Fruit fly (Drosophila melanogaster) whole organism, embryonic: ENCODE results near the gene IA-2.
A peak's percentile ranks its signal among the peaks of the same experiment; 100 is the strongest.

Experiments
- Antp ChIP-seq: fragments of 200-800 bp; sonication (Bioruptor generic); optimal IDR thresholded peaks from 3 replicates; lab custom pipeline; 2016; ENCODE audit warnings: missing biosample characterization, missing genetic modification characterization
- Asciz ChIP-seq: fragments of 200-800 bp; sonication (Bioruptor generic); optimal IDR thresholded peaks from 2 replicates; lab custom pipeline; 2017; ENCODE audit warnings: missing biosample characterization, mild to moderate bottlenecking, missing genetic modification characterization, missing genetic modification reagents
- Bdp1 ChIP-seq: fragments of 200-800 bp; sonication (Bioruptor generic); optimal IDR thresholded peaks from 3 replicates; lab custom pipeline; 2016; ENCODE audit warnings: missing biosample characterization, missing genetic modification characterization
- Bgb ChIP-seq: fragments of 200-800 bp; sonication (Bioruptor generic); IDR thresholded peaks from 2 replicates; pipeline ENCODE4 v1.3.6; 2022; ENCODE audit warnings: missing biosample characterization, missing genetic modification characterization; ENCODE audit not compliant: partially characterized antibody
- CG10654 ChIP-seq: fragments of 200-800 bp; sonication (Bioruptor generic); optimal IDR thresholded peaks from 2 replicates; lab custom pipeline; 2016; ENCODE audit warnings: missing biosample characterization, missing genetic modification characterization
- CG11085 ChIP-seq: fragments of 200-800 bp; sonication (Bioruptor generic); IDR thresholded peaks from 2 replicates; pipeline ENCODE4 v1.3.6; 2022; ENCODE audit warnings: missing biosample characterization, missing genetic modification characterization
- CG11398 ChIP-seq: fragments of 200-800 bp; sonication (Bioruptor generic); optimal IDR thresholded peaks from 2 replicates; lab custom pipeline; 2016; ENCODE audit warnings: missing biosample characterization, missing genetic modification characterization
- CG11723 ChIP-seq: fragments of 200-800 bp; sonication (Bioruptor generic); optimal IDR thresholded peaks from 2 replicates; lab custom pipeline; 2017; ENCODE audit warnings: missing biosample characterization, mild to moderate bottlenecking, missing genetic modification characterization
- CG12391 ChIP-seq: fragments of 200-800 bp; sonication (Bioruptor generic); optimal IDR thresholded peaks from 3 replicates; lab custom pipeline; 2018; ENCODE audit warnings: missing biosample characterization, mild to moderate bottlenecking, missing genetic modification characterization, moderate library complexity
- CG13287 ChIP-seq: fragments of 200-800 bp; sonication (Bioruptor generic); IDR thresholded peaks from 2 replicates; pipeline ENCODE4 v1.3.6; 2022; ENCODE audit warnings: missing biosample characterization, missing genetic modification characterization; ENCODE audit not compliant: partially characterized antibody
- CG14050 ChIP-seq: fragments of 200-800 bp; sonication (Bioruptor generic); IDR thresholded peaks from 3 replicates; pipeline ENCODE4 v1.3.6; 2022; ENCODE audit warnings: missing biosample characterization, missing genetic modification characterization
- CG14710 ChIP-seq: fragments of 200-800 bp; sonication (Bioruptor generic); optimal IDR thresholded peaks from 3 replicates; lab custom pipeline; 2019; ENCODE audit warnings: missing biosample characterization, mild to moderate bottlenecking, missing genetic modification characterization, moderate library complexity
- CG16863 ChIP-seq: fragments of 200-800 bp; sonication (Bioruptor generic); optimal IDR thresholded peaks from 3 replicates; lab custom pipeline; 2016; ENCODE audit warnings: missing biosample characterization, missing genetic modification characterization
- CG2202 ChIP-seq: fragments of 200-800 bp; sonication (Bioruptor generic); optimal IDR thresholded peaks from 2 replicates; lab custom pipeline; 2018; ENCODE audit warnings: missing biosample characterization, mild to moderate bottlenecking, missing genetic modification characterization
- CG33557 ChIP-seq: fragments of 200-800 bp; sonication (Bioruptor generic); optimal IDR thresholded peaks from 2 replicates; lab custom pipeline; 2019; ENCODE audit warnings: missing biosample characterization, mild to moderate bottlenecking, missing genetic modification characterization, moderate library complexity
- CG4282 ChIP-seq: fragments of 200-800 bp; sonication (Bioruptor generic); optimal IDR thresholded peaks from 2 replicates; lab custom pipeline; 2016; ENCODE audit warnings: missing biosample characterization, missing genetic modification characterization
- CG4424 ChIP-seq: fragments of 200-800 bp; sonication (Bioruptor generic); optimal IDR thresholded peaks from 3 replicates; lab custom pipeline; 2016; ENCODE audit warnings: missing biosample characterization, missing genetic modification characterization
- CG6654 ChIP-seq: fragments of 200-800 bp; sonication (Bioruptor generic); optimal IDR thresholded peaks from 2 replicates; lab custom pipeline; 2017; ENCODE audit warnings: missing biosample characterization, mild to moderate bottlenecking, missing genetic modification characterization
- CG6689 ChIP-seq: fragments of 200-800 bp; sonication (Bioruptor generic); IDR thresholded peaks from 2 replicates; pipeline ENCODE4 v1.3.6; 2022; ENCODE audit warnings: missing biosample characterization, missing genetic modification characterization
- CG6813 ChIP-seq: fragments of 200-800 bp; sonication (Bioruptor generic); optimal IDR thresholded peaks from 2 replicates; lab custom pipeline; 2017; ENCODE audit warnings: missing biosample characterization, missing genetic modification characterization, mild to moderate bottlenecking, moderate library complexity, missing genetic modification reagents
- CG7271 ChIP-seq: fragments of 200-800 bp; sonication (Bioruptor generic); optimal IDR thresholded peaks from 2 replicates; lab custom pipeline; 2018; ENCODE audit warnings: missing biosample characterization, mild to moderate bottlenecking, missing genetic modification characterization, moderate library complexity
- CG8765 ChIP-seq: fragments of 200-800 bp; sonication (Bioruptor generic); IDR thresholded peaks from 2 replicates; pipeline ENCODE4 v1.3.6; 2022; ENCODE audit warnings: missing biosample characterization, missing genetic modification characterization
- CG8924 ChIP-seq: fragments of 200-800 bp; optimal IDR thresholded peaks from 3 replicates; lab custom pipeline; 2019; ENCODE audit warnings: missing biosample characterization, mild to moderate bottlenecking, missing genetic modification characterization, moderate library complexity
- CG9215 ChIP-seq: fragments of 200-800 bp; sonication (Bioruptor generic); IDR thresholded peaks from 2 replicates; pipeline ENCODE4 v1.3.6; 2022; ENCODE audit warnings: missing biosample characterization, missing genetic modification characterization
- CG9727 ChIP-seq: fragments of 200-800 bp; sonication (Bioruptor generic); optimal IDR thresholded peaks from 3 replicates; lab custom pipeline; 2017; ENCODE audit warnings: missing biosample characterization, mild to moderate bottlenecking, missing genetic modification characterization
- Dbx ChIP-seq: fragments of 200-800 bp; sonication (Bioruptor generic); IDR thresholded peaks from 3 replicates; pipeline ENCODE4 v1.3.6; 2022; ENCODE audit warnings: missing biosample characterization, missing genetic modification characterization
- Dref ChIP-seq: fragments of 200-800 bp; sonication (Bioruptor generic); IDR thresholded peaks from 2 replicates; pipeline ENCODE4 v1.3.6; 2022; ENCODE audit warnings: missing biosample characterization, missing genetic modification characterization
- E2f2 ChIP-seq: fragments of 200-800 bp; sonication (Bioruptor generic); IDR thresholded peaks from 2 replicates; pipeline ENCODE4 v1.3.6; 2022; ENCODE audit warnings: missing biosample characterization, missing genetic modification characterization
- Ets97D ChIP-seq: fragments of 200-800 bp; sonication (Bioruptor generic); optimal IDR thresholded peaks from 3 replicates; lab custom pipeline; 2016; ENCODE audit warnings: missing biosample characterization, missing genetic modification characterization
- Hand ChIP-seq: fragments of 200-800 bp; sonication (Bioruptor generic); optimal IDR thresholded peaks from 2 replicates; lab custom pipeline; 2017; ENCODE audit warnings: mild to moderate bottlenecking, missing biosample characterization, missing genetic modification reagents, missing genetic modification characterization
- Jarid2 ChIP-seq: fragments of 200-800 bp; sonication (Bioruptor generic); optimal IDR thresholded peaks from 3 replicates; lab custom pipeline; 2017; ENCODE audit warnings: mild to moderate bottlenecking, missing biosample characterization, missing genetic modification reagents, missing genetic modification characterization
- NC2β ChIP-seq: fragments of 200-800 bp; sonication (Bioruptor generic); optimal IDR thresholded peaks from 2 replicates; lab custom pipeline; 2016; ENCODE audit warnings: missing biosample characterization, missing genetic modification characterization
- NK7.1 ChIP-seq: fragments of 200-800 bp; sonication (Bioruptor generic); optimal IDR thresholded peaks from 3 replicates; lab custom pipeline; 2016; ENCODE audit warnings: missing biosample characterization, missing genetic modification characterization
- PHDP ChIP-seq: fragments of 200-800 bp; sonication (Bioruptor generic); optimal IDR thresholded peaks from 3 replicates; lab custom pipeline; 2018; ENCODE audit warnings: missing biosample characterization, mild to moderate bottlenecking, missing genetic modification characterization, moderate library complexity
- Ptx1 ChIP-seq: fragments of 200-800 bp; sonication (Bioruptor generic); IDR thresholded peaks from 2 replicates; pipeline ENCODE4 v1.3.6; 2022; ENCODE audit warnings: missing biosample characterization, missing genetic modification characterization
- Sry-β ChIP-seq: fragments of 200-800 bp; sonication (Bioruptor generic); optimal IDR thresholded peaks from 2 replicates; lab custom pipeline; 2018; ENCODE audit warnings: missing biosample characterization, mild to moderate bottlenecking, missing genetic modification characterization, moderate library complexity
- Sry-δ ChIP-seq: fragments of 200-800 bp; sonication (Bioruptor generic); optimal IDR thresholded peaks from 2 replicates; lab custom pipeline; 2016; ENCODE audit warnings: missing biosample characterization, missing genetic modification characterization
- ab ChIP-seq: fragments of 200-800 bp; sonication (Bioruptor generic); optimal IDR thresholded peaks from 2 replicates; lab custom pipeline; 2016; ENCODE audit warnings: missing biosample characterization, missing genetic modification characterization
- bab2 ChIP-seq: fragments of 200-800 bp; sonication (Bioruptor generic); optimal IDR thresholded peaks from 2 replicates; lab custom pipeline; 2016; ENCODE audit warnings: missing biosample characterization, missing genetic modification characterization
- btn ChIP-seq: fragments of 200-800 bp; sonication (Bioruptor generic); optimal IDR thresholded peaks from 2 replicates; lab custom pipeline; 2016; ENCODE audit warnings: missing biosample characterization, missing genetic modification characterization
- caup ChIP-seq: fragments of 200-800 bp; sonication (Bioruptor generic); optimal IDR thresholded peaks from 3 replicates; lab custom pipeline; 2017; ENCODE audit warnings: missing biosample characterization, mild to moderate bottlenecking, missing genetic modification characterization, moderate library complexity; ENCODE audit not compliant: severe bottlenecking
- croc ChIP-seq: fragments of 200-800 bp; sonication (Bioruptor generic); conservative IDR thresholded peaks from 3 replicates; pipeline ENCODE4 v1.3.6; 2022; ENCODE audit warnings: missing biosample characterization, missing genetic modification characterization
- gce ChIP-seq: fragments of 200-800 bp; sonication (Bioruptor generic); IDR thresholded peaks from 3 replicates; pipeline ENCODE4 v1.3.6; 2022; ENCODE audit warnings: missing biosample characterization, missing genetic modification characterization
- ind ChIP-seq: fragments of 200-800 bp; sonication (Bioruptor generic); optimal IDR thresholded peaks from 3 replicates; lab custom pipeline; 2016; ENCODE audit warnings: missing biosample characterization, missing genetic modification characterization
- ken ChIP-seq: fragments of 200-800 bp; sonication (Bioruptor generic); IDR thresholded peaks from 3 replicates; pipeline ENCODE4 v1.3.6; 2022; ENCODE audit warnings: missing biosample characterization, missing genetic modification characterization
- klu ChIP-seq: fragments of 200-800 bp; sonication (Bioruptor generic); IDR thresholded peaks from 2 replicates; pipeline ENCODE4 v1.3.6; 2022; ENCODE audit warnings: missing biosample characterization, missing genetic modification characterization
- nom ChIP-seq: fragments of 200-800 bp; sonication (Bioruptor generic); optimal IDR thresholded peaks from 2 replicates; lab custom pipeline; 2017; ENCODE audit warnings: missing biosample characterization, missing genetic modification characterization, mild to moderate bottlenecking, moderate library complexity, missing genetic modification reagents
- pros ChIP-seq: fragments of 200-800 bp; sonication (Bioruptor generic); optimal IDR thresholded peaks from 3 replicates; lab custom pipeline; 2019; ENCODE audit warnings: missing biosample characterization, mild to moderate bottlenecking, missing genetic modification characterization, moderate library complexity
- sug ChIP-seq: fragments of 200-800 bp; optimal IDR thresholded peaks from 2 replicates; lab custom pipeline; 2019; ENCODE audit warnings: missing biosample characterization, mild to moderate bottlenecking, missing genetic modification characterization, moderate library complexity
- tx ChIP-seq: fragments of 200-800 bp; sonication (Bioruptor generic); optimal IDR thresholded peaks from 2 replicates; lab custom pipeline; 2016; ENCODE audit warnings: missing biosample characterization, missing genetic modification characterization
- vnd ChIP-seq: fragments of 200-800 bp; sonication (Bioruptor generic); IDR thresholded peaks from 3 replicates; pipeline ENCODE4 v1.3.6; 2022; ENCODE audit warnings: missing biosample characterization, missing genetic modification characterization; ENCODE audit not compliant: partially characterized antibody

The IA-2 gene

dm6 chr2L:1075753-1076152 is 27.9 kb upstream of the IA-2 start (continued):
- peak; percentile 94 for TF ChIP-seq tx (GFP tag; lab: Kevin White, UChicago)
- TF ChIP-seq Jarid2, result peak; percentile 57
- peak; percentile 94 for TF ChIP-seq ind (GFP tag; lab: Kevin White, UChicago)
- peak; percentile 69 for TF ChIP-seq E2f2 (GFP tag; lab: Robert Waterston, UW)
- peak; percentile 96 for TF ChIP-seq ken (GFP tag; lab: Robert Waterston, UW)
- TF ChIP-seq Bdp1 (GFP tag; lab: Kevin White, UChicago), result peak; percentile 88
- TF ChIP-seq btn (GFP tag; lab: Kevin White, UChicago), result peak; percentile 93
- peak; percentile 50 for TF ChIP-seq sug (tag; lab: Kevin White, UChicago)
- peak; percentile 93 for TF ChIP-seq bab2 (GFP tag; lab: Kevin White, UChicago)
- TF ChIP-seq CG6813 (GFP tag; lab: Kevin White, UChicago), result peak; percentile 80
- peak; percentile 87 for TF ChIP-seq CG33557 (GFP tag; lab: Kevin White, UChicago)
- peak; percentile 94 for TF ChIP-seq CG10654
- no peak for TF ChIP-seq Bgb
- peak; percentile 89 for TF ChIP-seq ab (GFP tag; lab: Kevin White, UChicago)
- peak; percentile 86 for TF ChIP-seq CG11398 (GFP tag; lab: Kevin White, UChicago)
- peak; percentile 88 for TF ChIP-seq CG14710 (tag; lab: Kevin White, UChicago)
- TF ChIP-seq CG9215, result peak; percentile 71
- peak; percentile 67 for TF ChIP-seq Ets97D (GFP tag; lab: Kevin White, UChicago)
- TF ChIP-seq CG2202 (tag; lab: Kevin White, UChicago), result peak; percentile 91
- TF ChIP-seq Sry-δ (GFP tag; lab: Kevin White, UChicago), result peak; percentile 58
- peak; percentile 76 for TF ChIP-seq caup (GFP tag; lab: Kevin White, UChicago)
- TF ChIP-seq Dbx, result 0 out of 3 replicates have a peak, but pooled peaks have one; percentile 43
- TF ChIP-seq CG4424 (GFP tag; lab: Kevin White, UChicago), result peak; percentile 94
- TF ChIP-seq CG8924, result peak; percentile 93
- TF ChIP-seq NK7.1 (GFP tag; lab: Kevin White, UChicago), result peak; percentile 85
- TF ChIP-seq vnd (GFP tag; lab: Robert Waterston, UW), result no peak
- peak; percentile 65 for TF ChIP-seq CG6654 (GFP tag; lab: Kevin White, UChicago)
- TF ChIP-seq NC2β (GFP tag; lab: Kevin White, UChicago), result peak; percentile 96
- TF ChIP-seq Dref (GFP tag; lab: Robert Waterston, UW), result no peak
- TF ChIP-seq CG11085 (GFP tag; lab: Robert Waterston, UW), result peak; percentile 69; the same call in 1 of the 2 replicates
- peak; percentile 26 for TF ChIP-seq pros (GFP tag; lab: Kevin White, UChicago)
- peak; percentile 21 for TF ChIP-seq Hand (GFP tag; lab: Kevin White, UChicago)
- TF ChIP-seq CG13287, result no peak
- TF ChIP-seq CG7271 (tag; lab: Kevin White, UChicago), result no peak
- TF ChIP-seq Ptx1, result peak; percentile 95
- peak; percentile 82 for TF ChIP-seq Asciz (GFP tag; lab: Kevin White, UChicago)
- peak; percentile 93 for TF ChIP-seq CG12391 (tag; lab: Kevin White, UChicago)
- peak; percentile 91 for TF ChIP-seq gce
- TF ChIP-seq CG8765 (GFP tag; lab: Robert Waterston, UW), result peak; percentile 90; the same call in 1 of the 2 replicates
- TF ChIP-seq CG11723 (GFP tag; lab: Kevin White, UChicago), result peak; percentile 81
- peak; percentile 94 for TF ChIP-seq CG6689 (GFP tag; lab: Robert Waterston, UW)
- peak; percentile 88 for TF ChIP-seq CG14050 (GFP tag; lab: Robert Waterston, UW)
- TF ChIP-seq Sry-β (GFP tag; lab: Kevin White, UChicago), result peak; percentile 45
- no peak for TF ChIP-seq nom (GFP tag; lab: Kevin White, UChicago)
- TF ChIP-seq klu (GFP tag; lab: Robert Waterston, UW), result peak; percentile 75
- peak; percentile 96 for TF ChIP-seq Antp
- peak; percentile 92 for TF ChIP-seq CG9727 (GFP tag; lab: Kevin White, UChicago)
- TF ChIP-seq PHDP (tag; lab: Kevin White, UChicago), result peak; percentile 86
- peak; percentile 92 for TF ChIP-seq CG16863 (GFP tag; lab: Kevin White, UChicago)
- peak; percentile 78 for TF ChIP-seq CG4282 (GFP tag; lab: Kevin White, UChicago)
- TF ChIP-seq croc (GFP tag; lab: Robert Waterston, UW), result peak; percentile 93
